Fruit fly (Drosophila melanogaster) Kc167 (cell line): ENCODE data around the gene CG32102.

Source experiments
- Myc ChIP-seq: fragments of >200 bp; optimal IDR thresholded peaks from 2 replicates; lab custom pipeline; 2017; ENCODE audit warnings: missing external identifiers
- Sin3A ChIP-seq: fragments of >200 bp; optimal IDR thresholded peaks from 2 replicates; lab custom pipeline; 2018; ENCODE audit warnings: missing external identifiers
- h ChIP-seq: fragments of >200 bp; optimal IDR thresholded peaks from 3 replicates; lab custom pipeline; 2018; ENCODE audit warnings: missing external identifiers
- insv ChIP-seq: fragments of >200 bp; optimal IDR thresholded peaks from 3 replicates; lab custom pipeline; 2018; ENCODE audit warnings: missing external identifiers
- psq ChIP-seq: fragments of >200 bp; optimal IDR thresholded peaks from 2 replicates; lab custom pipeline; 2017; ENCODE audit warnings: missing external identifiers
- ttk ChIP-seq: sonication (Bioruptor generic); optimal IDR thresholded peaks from 2 replicates; lab custom pipeline; 2017; ENCODE audit warnings: missing external identifiers

CG32102 gene

dm6 chr3L:12496428-12497344, 27.1 kb upstream of the CG32102 start, which contains the start of gene CG10657:
TSS of gene CG10657 (minus strand) at chr3L:12497216.
- TF ChIP-seq insv (lab: Kevin White, UChicago), result no peak
- no peak for TF ChIP-seq ttk (lab: Kevin White, UChicago)
- no peak for TF ChIP-seq psq (lab: Kevin White, UChicago)
- no peak for TF ChIP-seq h (lab: Kevin White, UChicago)
- no peak for TF ChIP-seq Myc (lab: Kevin White, UChicago)
- TF ChIP-seq Sin3A (lab: Kevin White, UChicago), result no peak

dm6 chr3L:12495312-12495725, 25.7 kb upstream of the CG32102 start:
- TF ChIP-seq Myc (lab: Kevin White, UChicago), result no peak
- TF ChIP-seq Sin3A (lab: Kevin White, UChicago), result no peak
- TF ChIP-seq ttk (lab: Kevin White, UChicago), result no peak
- TF ChIP-seq h (lab: Kevin White, UChicago), result no peak
- TF ChIP-seq insv (lab: Kevin White, UChicago), result no peak
- no peak for TF ChIP-seq psq (lab: Kevin White, UChicago)

- no peak for TF ChIP-seq ttk (lab: Kevin White, UChicago)
- TF ChIP-seq h (lab: Kevin White, UChicago), result no peak
- no peak for TF ChIP-seq Myc (lab: Kevin White, UChicago)
- no peak for TF ChIP-seq psq (lab: Kevin White, UChicago)
- TF ChIP-seq Sin3A (lab: Kevin White, UChicago), result no peak
- no peak for TF ChIP-seq insv (lab: Kevin White, UChicago)
Observed at dm6 chr3L:12494273-12494672, 24.7 kb upstream of the CG32102 start.

- no peak for TF ChIP-seq Sin3A (lab: Kevin White, UChicago)
- no peak for TF ChIP-seq h (lab: Kevin White, UChicago)
- no peak for TF ChIP-seq insv (lab: Kevin White, UChicago)
- no peak for TF ChIP-seq psq (lab: Kevin White, UChicago)
- no peak for TF ChIP-seq ttk (lab: Kevin White, UChicago)
- no peak for TF ChIP-seq Myc (lab: Kevin White, UChicago)
Observed at dm6 chr3L:12490418-12491035, 20.9 kb upstream of the CG32102 start, which contains the start of gene CG10660. TSS of gene CG10660 (minus strand) at chr3L:12490676.

- TF ChIP-seq ttk (lab: Kevin White, UChicago) (no peak), h (lab: Kevin White, UChicago) (no peak), psq (lab: Kevin White, UChicago) (no peak), insv (lab: Kevin White, UChicago) (no peak), Myc (lab: Kevin White, UChicago) (no peak), Sin3A (lab: Kevin White, UChicago) (no peak)
Observed at dm6 chr3L:12489952-12490351, 20.4 kb upstream of the CG32102 start.

- no peak for TF ChIP-seq insv (lab: Kevin White, UChicago)
- TF ChIP-seq ttk (lab: Kevin White, UChicago), result no peak
- TF ChIP-seq Sin3A (lab: Kevin White, UChicago), result no peak
- no peak for TF ChIP-seq psq (lab: Kevin White, UChicago)
- TF ChIP-seq Myc (lab: Kevin White, UChicago), result no peak
- no peak for TF ChIP-seq h (lab: Kevin White, UChicago)
Observed at dm6 chr3L:12486175-12486574, 16.6 kb upstream of the CG32102 start.

dm6 chr3L:12484948-12485347, 15.4 kb upstream of the CG32102 start, which contains the start of gene CG10663:
TSS of gene CG10663 (minus strand) at chr3L:12485035.
- TF ChIP-seq Sin3A (lab: Kevin White, UChicago), result no peak
- TF ChIP-seq insv (lab: Kevin White, UChicago), result no peak
- no peak for TF ChIP-seq ttk (lab: Kevin White, UChicago)
- no peak for TF ChIP-seq psq (lab: Kevin White, UChicago)
- TF ChIP-seq Myc (lab: Kevin White, UChicago), result no peak
- TF ChIP-seq h (lab: Kevin White, UChicago), result no peak

dm6 chr3L:12484464-12484863, 14.9 kb upstream of the CG32102 start:
- TF ChIP-seq insv (lab: Kevin White, UChicago) (no peak), Myc (lab: Kevin White, UChicago) (no peak), h (lab: Kevin White, UChicago) (no peak), Sin3A (lab: Kevin White, UChicago) (no peak), psq (lab: Kevin White, UChicago) (no peak), ttk (lab: Kevin White, UChicago) (no peak)

- no peak for TF ChIP-seq ttk (lab: Kevin White, UChicago)
- TF ChIP-seq h (lab: Kevin White, UChicago), result no peak
- TF ChIP-seq psq (lab: Kevin White, UChicago), result no peak
- no peak for TF ChIP-seq Myc (lab: Kevin White, UChicago)
- TF ChIP-seq Sin3A (lab: Kevin White, UChicago), result no peak
- TF ChIP-seq insv (lab: Kevin White, UChicago), result no peak
Observed at dm6 chr3L:12482917-12483316, 13.3 kb upstream of the CG32102 start.

dm6 chr3L:12482246-12482645, 12.7 kb upstream of the CG32102 start, which contains the start of gene CG33725:
TSS of gene CG33725 (plus strand) at chr3L:12482609.
- no peak for TF ChIP-seq Sin3A (lab: Kevin White, UChicago)
- TF ChIP-seq psq (lab: Kevin White, UChicago), result no peak
- no peak for TF ChIP-seq insv (lab: Kevin White, UChicago)

dm6 chr3L:12478229-12478628, 8.6 kb upstream of the CG32102 start:
- no peak for TF ChIP-seq Myc (lab: Kevin White, UChicago)
- no peak for TF ChIP-seq insv (lab: Kevin White, UChicago)
- no peak for TF ChIP-seq Sin3A (lab: Kevin White, UChicago)
- TF ChIP-seq psq (lab: Kevin White, UChicago), result no peak
- no peak for TF ChIP-seq ttk (lab: Kevin White, UChicago)
- TF ChIP-seq h (lab: Kevin White, UChicago), result no peak
